Fruit fly (Drosophila melanogaster) whole organism, embryonic: ENCODE results near the gene CG7408.

Experiments
- BEAF-32 ChIP-seq: fragments of 200-800 bp; sonication (Bioruptor generic); optimal IDR thresholded peaks from 3 replicates; lab custom pipeline; 2017; ENCODE audit warnings: missing biosample characterization, missing genetic modification characterization, mild to moderate bottlenecking, moderate library complexity, missing genetic modification reagents
- Bteb2 ChIP-seq: fragments of 200-800 bp; sonication (Bioruptor generic); optimal IDR thresholded peaks from 2 replicates; lab custom pipeline; 2016; ENCODE audit warnings: missing biosample characterization, missing genetic modification characterization
- CG10959 ChIP-seq: fragments of 200-800 bp; sonication (Bioruptor generic); IDR thresholded peaks from 2 replicates; pipeline ENCODE4 v1.3.6; 2022; ENCODE audit warnings: missing biosample characterization, missing genetic modification characterization
- CG11456 ChIP-seq: fragments of 200-800 bp; sonication (Bioruptor generic); IDR thresholded peaks from 3 replicates; pipeline ENCODE4 v1.3.6; 2022; ENCODE audit warnings: missing biosample characterization, missing genetic modification characterization
- CG13894 ChIP-seq: fragments of 200-800 bp; sonication (Bioruptor generic); optimal IDR thresholded peaks from 3 replicates; lab custom pipeline; 2018; ENCODE audit warnings: missing biosample characterization, mild to moderate bottlenecking, missing genetic modification characterization, moderate library complexity
- CG15269 ChIP-seq: fragments of 200-800 bp; sonication (Bioruptor generic); optimal IDR thresholded peaks from 2 replicates; lab custom pipeline; 2018; ENCODE audit warnings: missing biosample characterization, mild to moderate bottlenecking, missing genetic modification characterization, moderate library complexity
- CG16779 ChIP-seq: fragments of 200-800 bp; sonication (Bioruptor generic); IDR thresholded peaks from 2 replicates; pipeline ENCODE4 v1.3.6; 2022; ENCODE audit warnings: missing biosample characterization, missing genetic modification characterization
- CG3065 ChIP-seq: fragments of 200-800 bp; sonication (Bioruptor generic); optimal IDR thresholded peaks from 2 replicates; lab custom pipeline; 2016; ENCODE audit warnings: missing biosample characterization, missing genetic modification characterization
- CG3281 ChIP-seq: fragments of 200-800 bp; sonication (Bioruptor generic); optimal IDR thresholded peaks from 3 replicates; lab custom pipeline; 2017; ENCODE audit warnings: missing biosample characterization, mild to moderate bottlenecking, missing genetic modification characterization
- CG33213 ChIP-seq: fragments of 200-800 bp; sonication (Bioruptor generic); optimal IDR thresholded peaks from 3 replicates; lab custom pipeline; 2016; ENCODE audit warnings: missing biosample characterization, missing genetic modification characterization
- CG3407 ChIP-seq: fragments of 200-800 bp; sonication (Bioruptor generic); optimal IDR thresholded peaks from 2 replicates; lab custom pipeline; 2018; ENCODE audit warnings: missing biosample characterization, mild to moderate bottlenecking, missing genetic modification characterization
- CG3838 ChIP-seq: fragments of 200-800 bp; sonication (Bioruptor generic); optimal IDR thresholded peaks from 3 replicates; lab custom pipeline; 2016; ENCODE audit warnings: missing biosample characterization, missing genetic modification characterization
- CG42726 ChIP-seq: fragments of 200-800 bp; sonication (Bioruptor generic); IDR thresholded peaks from 2 replicates; pipeline ENCODE4 v1.3.6; 2022; ENCODE audit warnings: missing biosample characterization, missing genetic modification characterization; ENCODE audit not compliant: partially characterized antibody
- CG6175 ChIP-seq: fragments of 200-800 bp; sonication (Bioruptor generic); IDR thresholded peaks from 3 replicates; pipeline ENCODE4 v1.3.6; 2022; ENCODE audit warnings: missing biosample characterization, missing genetic modification characterization
- CG7745 ChIP-seq: fragments of 200-800 bp; sonication (Bioruptor generic); optimal IDR thresholded peaks from 2 replicates; lab custom pipeline; 2018; ENCODE audit warnings: missing biosample characterization, mild to moderate bottlenecking, missing genetic modification characterization, moderate library complexity
- CG7786 ChIP-seq: fragments of 200-800 bp; sonication (Bioruptor generic); optimal IDR thresholded peaks from 2 replicates; lab custom pipeline; 2016; ENCODE audit warnings: missing biosample characterization, missing genetic modification characterization
- CG7839 ChIP-seq: fragments of 200-800 bp; sonication (Bioruptor generic); optimal IDR thresholded peaks from 3 replicates; lab custom pipeline; 2018; ENCODE audit warnings: missing biosample characterization, mild to moderate bottlenecking, missing genetic modification characterization, moderate library complexity
- CG7987 ChIP-seq: fragments of 200-800 bp; sonication (Bioruptor generic); optimal IDR thresholded peaks from 2 replicates; lab custom pipeline; 2018; ENCODE audit warnings: missing biosample characterization, mild to moderate bottlenecking, missing genetic modification characterization, moderate library complexity
- CG8388 ChIP-seq: fragments of 200-800 bp; sonication (Bioruptor generic); optimal IDR thresholded peaks from 2 replicates; lab custom pipeline; 2019; ENCODE audit warnings: missing biosample characterization, mild to moderate bottlenecking, missing genetic modification characterization, moderate library complexity
- CG9727 ChIP-seq: fragments of 200-800 bp; sonication (Bioruptor generic); optimal IDR thresholded peaks from 3 replicates; lab custom pipeline; 2017; ENCODE audit warnings: missing biosample characterization, mild to moderate bottlenecking, missing genetic modification characterization
- Dll ChIP-seq: fragments of 200-800 bp; sonication (Bioruptor generic); IDR thresholded peaks from 4 replicates; pipeline ENCODE4 v1.3.6; 2022; ENCODE audit warnings: missing biosample characterization, missing genetic modification characterization; ENCODE audit not compliant: partially characterized antibody
- Dp ChIP-seq: fragments of 200-800 bp; sonication (Bioruptor generic); optimal IDR thresholded peaks from 2 replicates; lab custom pipeline; 2018; ENCODE audit warnings: missing biosample characterization, mild to moderate bottlenecking, missing genetic modification characterization, moderate library complexity
- Eip74EF ChIP-seq, 2 experiments: fragments of 200-800 bp in 1 of 2; fragments of >200 bp in 1 of 2; sonication (Bioruptor generic) in 1 of 2; optimal IDR thresholded peaks; 2 replicates each; lab custom pipeline; 2017 to 2019; ENCODE audit warnings: missing biosample characterization in 2 of 2, missing genetic modification characterization in 2 of 2, mild to moderate bottlenecking in 1 of 2, moderate library complexity in 1 of 2
- Gug ChIP-seq: fragments of 200-800 bp; sonication (Bioruptor generic); IDR thresholded peaks from 4 replicates; pipeline ENCODE4 v1.3.6; 2022; ENCODE audit warnings: missing biosample characterization, missing genetic modification characterization
- Hr51 ChIP-seq, 2 experiments: fragments of 200-800 bp; sonication (Bioruptor generic); optimal IDR thresholded peaks; 2 replicates in 1 of 2; 3 replicates in 1 of 2; lab custom pipeline; 2016 to 2018; ENCODE audit warnings: missing biosample characterization in 2 of 2, missing genetic modification characterization in 2 of 2, mild to moderate bottlenecking in 1 of 2, moderate library complexity in 1 of 2
- Hr78 ChIP-seq, 2 experiments: fragments of 200-800 bp in 1 of 2; fragments of >200 bp in 1 of 2; sonication (Bioruptor generic) in 1 of 2; optimal IDR thresholded peaks; 2 replicates each; lab custom pipeline; 2017 to 2019; ENCODE audit warnings: missing biosample characterization in 2 of 2, missing genetic modification characterization in 2 of 2, mild to moderate bottlenecking in 1 of 2, moderate library complexity in 1 of 2
- Sox100B ChIP-seq: fragments of 200-800 bp; sonication (Bioruptor generic); optimal IDR thresholded peaks from 3 replicates; lab custom pipeline; 2018; ENCODE audit warnings: missing biosample characterization, mild to moderate bottlenecking, missing genetic modification characterization
- Spps ChIP-seq: fragments of 200-800 bp; sonication (Bioruptor generic); optimal IDR thresholded peaks from 2 replicates; lab custom pipeline; 2018; ENCODE audit warnings: missing biosample characterization, mild to moderate bottlenecking, missing genetic modification characterization
- amos ChIP-seq: fragments of 200-800 bp; sonication (Bioruptor generic); IDR thresholded peaks from 2 replicates; pipeline ENCODE4 v1.3.6; 2022; ENCODE audit warnings: missing biosample characterization, missing genetic modification characterization; ENCODE audit not compliant: partially characterized antibody
- bab2 ChIP-seq: fragments of 200-800 bp; sonication (Bioruptor generic); optimal IDR thresholded peaks from 2 replicates; lab custom pipeline; 2016; ENCODE audit warnings: missing biosample characterization, missing genetic modification characterization
- bbx ChIP-seq: fragments of 200-800 bp; sonication (Bioruptor generic); IDR thresholded peaks from 2 replicates; pipeline ENCODE4 v1.3.6; 2022; ENCODE audit warnings: missing biosample characterization, missing genetic modification characterization; ENCODE audit not compliant: partially characterized antibody
- bcd ChIP-seq: fragments of 200-800 bp; sonication (Bioruptor generic); optimal IDR thresholded peaks from 2 replicates; lab custom pipeline; 2017; ENCODE audit warnings: missing biosample characterization, mild to moderate bottlenecking, missing genetic modification characterization
- bigmax ChIP-seq: fragments of 200-800 bp; sonication (Bioruptor generic); optimal IDR thresholded peaks from 2 replicates; lab custom pipeline; 2018; ENCODE audit warnings: missing biosample characterization, mild to moderate bottlenecking, missing genetic modification characterization
- corto ChIP-seq: fragments of 200-800 bp; sonication (Bioruptor generic); optimal IDR thresholded peaks from 2 replicates; lab custom pipeline; 2016; ENCODE audit warnings: missing biosample characterization, mild to moderate bottlenecking, missing genetic modification characterization, moderate library complexity
- cwo ChIP-seq: fragments of 200-800 bp; sonication (Bioruptor generic); optimal IDR thresholded peaks from 3 replicates; lab custom pipeline; 2017; ENCODE audit warnings: missing biosample characterization, missing genetic modification characterization, mild to moderate bottlenecking, moderate library complexity, missing genetic modification reagents
- ems ChIP-seq: fragments of 200-800 bp; sonication (Bioruptor generic); optimal IDR thresholded peaks from 3 replicates; lab custom pipeline; 2016; ENCODE audit warnings: missing biosample characterization, missing genetic modification characterization
- en ChIP-seq: fragments of 200-800 bp; sonication (Bioruptor generic); optimal IDR thresholded peaks from 2 replicates; lab custom pipeline; 2016; ENCODE audit warnings: missing biosample characterization, missing genetic modification characterization
- eve ChIP-seq, 2 experiments: fragments of >200 bp; optimal IDR thresholded peaks; 2 replicates each; lab custom pipeline; 2017; ENCODE audit warnings: missing biosample characterization in 2 of 2, missing genetic modification characterization in 2 of 2
- gro ChIP-seq: fragments of 200-800 bp; sonication (Bioruptor generic); optimal IDR thresholded peaks from 2 replicates; lab custom pipeline; 2016; ENCODE audit warnings: missing biosample characterization, missing genetic modification characterization
- jumu ChIP-seq: fragments of 200-800 bp; sonication (Bioruptor generic); optimal IDR thresholded peaks from 3 replicates; lab custom pipeline; 2016; ENCODE audit warnings: missing biosample characterization, missing genetic modification characterization
- lilli ChIP-seq: fragments of 200-800 bp; sonication (Bioruptor generic); optimal IDR thresholded peaks from 3 replicates; lab custom pipeline; 2016; ENCODE audit warnings: missing biosample characterization, missing genetic modification characterization
- mld ChIP-seq: fragments of 200-800 bp; sonication (Bioruptor generic); IDR thresholded peaks from 3 replicates; pipeline ENCODE4 v1.3.6; 2022; ENCODE audit warnings: missing biosample characterization, missing genetic modification characterization; ENCODE audit not compliant: partially characterized antibody
- pb ChIP-seq: fragments of 200-800 bp; sonication (Bioruptor generic); optimal IDR thresholded peaks from 3 replicates; lab custom pipeline; 2016; ENCODE audit warnings: missing biosample characterization, missing genetic modification characterization
- rib ChIP-seq: fragments of 200-800 bp; sonication (Bioruptor generic); IDR thresholded peaks from 2 replicates; pipeline ENCODE4 v1.3.6; 2022; ENCODE audit warnings: missing biosample characterization, missing genetic modification characterization
- run ChIP-seq: fragments of 200-800 bp; sonication (Bioruptor generic); optimal IDR thresholded peaks from 3 replicates; lab custom pipeline; 2018; ENCODE audit warnings: missing biosample characterization, mild to moderate bottlenecking, missing genetic modification characterization
- shn ChIP-seq: fragments of 200-800 bp; sonication (Bioruptor generic); optimal IDR thresholded peaks from 3 replicates; lab custom pipeline; 2016; ENCODE audit warnings: missing biosample characterization, missing genetic modification characterization
- slp2 ChIP-seq: fragments of 200-800 bp; sonication (Bioruptor generic); optimal IDR thresholded peaks from 2 replicates; lab custom pipeline; 2016; ENCODE audit warnings: missing biosample characterization, missing genetic modification characterization
- stc ChIP-seq: fragments of 200-800 bp; sonication (Bioruptor generic); IDR thresholded peaks from 2 replicates; pipeline ENCODE4 v1.3.6; 2022; ENCODE audit warnings: missing biosample characterization, missing genetic modification characterization
- tup ChIP-seq: fragments of 200-800 bp; sonication (Bioruptor generic); optimal IDR thresholded peaks from 2 replicates; lab custom pipeline; 2016; ENCODE audit warnings: missing biosample characterization, mild to moderate bottlenecking, missing genetic modification characterization, moderate library complexity

CG7408 gene

dm6 chr3L:17841085-17841606 lies 37.8 kb upstream of the CG7408 start, which contains the start of gene CG5577:
Gene CG5577, minus strand, starts transcription at chr3L:17841427.
- no peak for TF ChIP-seq eve (GFP tag; optimal IDR thresholded peaks at IDR 0.05; lab: Kevin White, UChicago)
- no peak for TF ChIP-seq Dp (GFP tag; lab: Kevin White, UChicago)
- TF ChIP-seq pb: no peak
- TF ChIP-seq Sox100B: no peak
- peak; percentile 52; the same call in 1 of the 2 replicates for TF ChIP-seq bbx (GFP tag; lab: Robert Waterston, UW)
- peak; percentile 30 for TF ChIP-seq lilli
- no peak for TF ChIP-seq bigmax (GFP tag; lab: Kevin White, UChicago)
- no peak for TF ChIP-seq en (GFP tag; lab: Kevin White, UChicago)
- no peak for TF ChIP-seq CG33213 (GFP tag; lab: Kevin White, UChicago)
- TF ChIP-seq mld (GFP tag; lab: Robert Waterston, UW): no peak
- no peak for TF ChIP-seq CG8388 (GFP tag; lab: Kevin White, UChicago)
- TF ChIP-seq run (tag; lab: Kevin White, UChicago): no peak
- peak; percentile 59; the same call in 1 of the 2 replicates for TF ChIP-seq rib (GFP tag; lab: Robert Waterston, UW)
- peak; percentile 67 for TF ChIP-seq Dll
- TF ChIP-seq stc: peak; percentile 42; the same call in 1 of the 2 replicates
- TF ChIP-seq Hr78 (GFP tag; optimal IDR thresholded peaks at IDR 0.05; lab: Kevin White, UChicago): peak in 1 of 2 experiments; percentile 13
- TF ChIP-seq CG7786 (GFP tag; lab: Kevin White, UChicago): no peak
- no peak for TF ChIP-seq CG3065
- peak; percentile 65; the same call in 1 of the 2 replicates for TF ChIP-seq amos (GFP tag; lab: Robert Waterston, UW)
- no peak for TF ChIP-seq CG7745
- TF ChIP-seq CG3838 (GFP tag; lab: Kevin White, UChicago): no peak
- TF ChIP-seq tup: no peak
- TF ChIP-seq CG10959: no peak
- TF ChIP-seq bab2 (GFP tag; lab: Kevin White, UChicago): no peak
- TF ChIP-seq Eip74EF (GFP tag; optimal IDR thresholded peaks at IDR 0.05; lab: Kevin White, UChicago): no peak
- TF ChIP-seq jumu (GFP tag; lab: Kevin White, UChicago): no peak
- TF ChIP-seq corto: no peak
- TF ChIP-seq CG7987 (GFP tag; lab: Kevin White, UChicago): peak; percentile 28
- no peak for TF ChIP-seq CG3407 (GFP tag; lab: Kevin White, UChicago)
- 0 out of 3 replicates have a peak, but pooled peaks have one; percentile 21 for TF ChIP-seq CG11456
- peak; percentile 16 for TF ChIP-seq shn (GFP tag; lab: Kevin White, UChicago)
- no peak for TF ChIP-seq ems (GFP tag; lab: Kevin White, UChicago)
- peak; percentile 53 for TF ChIP-seq CG13894 (tag; lab: Kevin White, UChicago)
- peak; percentile 27 for TF ChIP-seq CG15269 (tag; lab: Kevin White, UChicago)
- no peak for TF ChIP-seq Bteb2 (GFP tag; lab: Kevin White, UChicago)
- TF ChIP-seq cwo (GFP tag; lab: Kevin White, UChicago): peak; percentile 40
- no peak for TF ChIP-seq Spps (tag; lab: Kevin White, UChicago)
- no peak for TF ChIP-seq Hr51 (GFP tag; optimal IDR thresholded peaks at IDR 0.05; lab: Kevin White, UChicago)
- TF ChIP-seq BEAF-32 (GFP tag; lab: Kevin White, UChicago): peak; percentile 60
- TF ChIP-seq CG42726 (GFP tag; lab: Robert Waterston, UW): peak; percentile 39; the same call in 1 of the 2 replicates
- TF ChIP-seq gro (GFP tag; lab: Kevin White, UChicago): no peak
- no peak for TF ChIP-seq slp2
- no peak for TF ChIP-seq CG7839 (tag; lab: Kevin White, UChicago)
- TF ChIP-seq CG3281 (GFP tag; lab: Kevin White, UChicago): peak; percentile 12
- TF ChIP-seq bcd (GFP tag; lab: Kevin White, UChicago): no peak
- TF ChIP-seq CG16779 (GFP tag; lab: Robert Waterston, UW): no peak
- TF ChIP-seq Gug (GFP tag; lab: Robert Waterston, UW): no peak
- TF ChIP-seq CG9727 (GFP tag; lab: Kevin White, UChicago): no peak
- peak; percentile 97 for TF ChIP-seq CG6175 (GFP tag; lab: Robert Waterston, UW)
